Worm (Caenorhabditis elegans): ENCODE data around the gene C48B4.10.

Gene C48B4.10

DNA sequence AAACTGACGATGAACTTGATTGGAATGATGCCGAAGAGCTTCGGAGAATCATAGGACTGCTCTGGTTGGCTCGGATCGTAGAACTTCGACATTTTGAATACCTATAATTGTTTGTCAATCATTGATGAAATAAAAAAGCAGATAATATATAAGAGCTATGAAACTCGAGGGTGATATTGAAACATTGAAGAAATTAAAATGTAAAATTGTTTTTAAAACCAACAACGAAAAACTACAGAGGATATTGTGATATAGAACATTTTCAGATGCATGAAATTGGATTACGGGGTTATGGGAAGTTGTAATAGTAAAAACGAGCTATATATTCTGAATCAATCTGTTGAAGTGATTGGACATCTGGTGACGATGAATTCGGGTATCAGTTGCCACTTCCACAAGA lies at the start of gene C48B4.10:
C48B4.10 (minus strand) TSS at position 101 of the 400 bp plus-strand sequence.
- TF ChIP-seq ets-7 (tag; optimal IDR thresholded peaks at IDR 0.05) (no peak), F13C5.2 (tag; optimal IDR thresholded peaks at IDR 0.05) (no peak), ama-1 (optimal IDR thresholded peaks at IDR 0.05) (no peak), aly-1 (tag; optimal IDR thresholded peaks at IDR 0.05) (no peak), tbx-37 (GFP tag; conservative IDR thresholded peaks at IDR 0.05) (no peak), tbx-11 (GFP tag; IDR thresholded peaks at IDR 0.05) (no peak), B0310.2 (tag; optimal IDR thresholded peaks at IDR 0.05) (no peak), tra-4 (tag; optimal IDR thresholded peaks at IDR 0.05) (no peak), hmg-4 (GFP tag; optimal IDR thresholded peaks at IDR 0.05) (no peak), hnd-1 (tag; optimal IDR thresholded peaks at IDR 0.05) (no peak), ceh-13 (GFP tag; optimal IDR thresholded peaks at IDR 0.05) (no peak), hmbx-1 (tag; optimal IDR thresholded peaks at IDR 0.05) (no peak), ceh-36 (tag; optimal IDR thresholded peaks at IDR 0.05) (no peak)

DNA sequence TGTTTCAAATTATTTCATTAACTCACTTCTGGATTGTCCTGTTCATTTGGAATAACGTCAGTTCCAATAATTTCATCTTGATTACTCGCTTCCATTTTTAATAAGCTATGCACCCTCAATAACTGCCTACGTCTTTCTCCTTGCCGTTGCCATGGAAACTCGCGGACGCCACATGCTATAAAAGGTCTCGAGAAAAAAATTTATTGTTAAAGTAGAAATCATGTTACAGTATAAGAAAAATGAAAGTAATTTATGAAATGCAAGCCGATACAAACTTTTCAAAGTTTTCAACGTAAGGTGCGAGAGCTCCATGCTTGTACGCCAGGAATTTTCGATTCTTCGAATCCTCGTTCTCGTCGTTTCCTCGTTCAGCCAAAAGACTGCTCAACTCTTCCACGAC lies 47.8 kb upstream of the C48B4.10 start, which contains the start of gene bbs-4:
bbs-4 (minus strand) TSS at position 101 of the 400 bp plus-strand sequence.
- no peak for TF ChIP-seq ceh-36 (tag; optimal IDR thresholded peaks at IDR 0.05)
- TF ChIP-seq ceh-13 (GFP tag; optimal IDR thresholded peaks at IDR 0.05): no peak
- no peak for TF ChIP-seq flt-1 (GFP tag; IDR thresholded peaks at IDR 0.05)
- TF ChIP-seq pes-1 (GFP tag; IDR thresholded peaks at IDR 0.05): no peak
- no peak for TF ChIP-seq ets-7 (tag; optimal IDR thresholded peaks at IDR 0.05)
- no peak for TF ChIP-seq ama-1 (optimal IDR thresholded peaks at IDR 0.05)
- TF ChIP-seq tbx-37 (GFP tag; conservative IDR thresholded peaks at IDR 0.05): no peak
- no peak for TF ChIP-seq B0310.2 (tag; optimal IDR thresholded peaks at IDR 0.05)
- TF ChIP-seq tbx-11 (GFP tag; IDR thresholded peaks at IDR 0.05): no peak
- no peak for TF ChIP-seq hmg-4 (GFP tag; optimal IDR thresholded peaks at IDR 0.05)
- no peak for TF ChIP-seq tra-4 (tag; optimal IDR thresholded peaks at IDR 0.05)
- no peak for TF ChIP-seq sea-1 (GFP tag; conservative IDR thresholded peaks at IDR 0.05)
- TF ChIP-seq aly-1 (tag; optimal IDR thresholded peaks at IDR 0.05): no peak

DNA sequence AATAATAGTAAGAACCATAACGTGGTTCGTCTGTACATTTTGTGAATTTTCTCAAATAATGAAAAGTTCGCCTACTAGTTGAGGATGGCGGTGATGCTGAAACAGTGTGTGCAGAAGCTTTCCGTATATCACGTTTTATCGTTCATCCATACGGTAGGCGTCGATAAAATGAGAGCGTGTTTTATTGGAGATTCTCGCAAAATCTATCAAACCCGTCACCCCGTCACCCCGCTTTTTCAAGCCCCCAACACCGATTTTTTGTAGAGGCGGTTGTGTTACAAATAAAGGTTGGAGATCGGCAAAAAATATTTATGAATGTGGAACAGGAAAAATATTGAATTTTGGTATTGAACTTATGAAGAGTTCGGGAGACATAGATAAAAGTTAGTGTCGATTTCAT lies 44.3 kb upstream of the C48B4.10 start, which contains the start of gene clec-161:
clec-161 (minus strand) TSS at position 101 of the 400 bp plus-strand sequence.
- no peak for TF ChIP-seq hmbx-1 (tag; optimal IDR thresholded peaks at IDR 0.05)
- TF ChIP-seq hmg-4 (GFP tag; optimal IDR thresholded peaks at IDR 0.05): no peak
- TF ChIP-seq ama-1 (optimal IDR thresholded peaks at IDR 0.05): no peak
- TF ChIP-seq B0310.2 (tag; optimal IDR thresholded peaks at IDR 0.05): no peak
- no peak for TF ChIP-seq aly-1 (tag; optimal IDR thresholded peaks at IDR 0.05)
- TF ChIP-seq sea-1 (GFP tag; conservative IDR thresholded peaks at IDR 0.05): no peak
- TF ChIP-seq ets-7 (tag; optimal IDR thresholded peaks at IDR 0.05): no peak
- TF ChIP-seq scrt-1 (GFP tag; IDR thresholded peaks at IDR 0.05): no peak

DNA sequence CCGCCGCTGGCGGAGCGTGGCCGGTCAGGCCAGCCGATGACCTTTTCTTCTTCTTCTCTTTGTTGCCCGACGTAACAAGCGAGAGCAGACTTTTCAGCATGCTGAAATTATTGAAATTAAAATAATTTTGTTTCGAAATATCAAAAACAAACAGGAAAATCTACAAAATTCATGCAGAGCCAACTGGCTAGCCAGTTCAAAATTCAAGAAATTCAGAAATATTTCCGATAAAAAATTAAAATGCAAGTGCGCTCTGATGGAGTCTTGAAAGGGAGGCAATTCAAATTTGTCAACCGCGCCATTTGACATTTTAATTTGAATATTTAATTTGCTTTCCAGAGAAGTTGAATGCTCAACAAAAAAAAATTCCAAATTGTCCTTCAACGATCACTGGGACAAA lies 36.3 kb upstream of the C48B4.10 start, which contains the start of gene F58A4.2:
F58A4.2 (minus strand) TSS at position 101 of the 400 bp plus-strand sequence.
- TF ChIP-seq tbx-37 (GFP tag; conservative IDR thresholded peaks at IDR 0.05) (no peak), hnd-1 (tag; optimal IDR thresholded peaks at IDR 0.05) (no peak), tra-4 (tag; optimal IDR thresholded peaks at IDR 0.05) (no peak), flt-1 (GFP tag; IDR thresholded peaks at IDR 0.05) (no peak), F13C5.2 (tag; optimal IDR thresholded peaks at IDR 0.05) (no peak), pes-1 (GFP tag; IDR thresholded peaks at IDR 0.05) (no peak), hmg-4 (GFP tag; optimal IDR thresholded peaks at IDR 0.05) (no peak), ama-1 (optimal IDR thresholded peaks at IDR 0.05) (no peak), sea-1 (GFP tag; conservative IDR thresholded peaks at IDR 0.05) (no peak), tbx-11 (GFP tag; IDR thresholded peaks at IDR 0.05) (no peak), aly-1 (tag; optimal IDR thresholded peaks at IDR 0.05) (no peak), ceh-36 (tag; optimal IDR thresholded peaks at IDR 0.05) (no peak), ceh-13 (GFP tag; optimal IDR thresholded peaks at IDR 0.05) (no peak), B0310.2 (tag; optimal IDR thresholded peaks at IDR 0.05) (no peak), ets-7 (tag; optimal IDR thresholded peaks at IDR 0.05) (no peak), scrt-1 (GFP tag; IDR thresholded peaks at IDR 0.05) (no peak), hmbx-1 (tag; optimal IDR thresholded peaks at IDR 0.05) (no peak)

DNA sequence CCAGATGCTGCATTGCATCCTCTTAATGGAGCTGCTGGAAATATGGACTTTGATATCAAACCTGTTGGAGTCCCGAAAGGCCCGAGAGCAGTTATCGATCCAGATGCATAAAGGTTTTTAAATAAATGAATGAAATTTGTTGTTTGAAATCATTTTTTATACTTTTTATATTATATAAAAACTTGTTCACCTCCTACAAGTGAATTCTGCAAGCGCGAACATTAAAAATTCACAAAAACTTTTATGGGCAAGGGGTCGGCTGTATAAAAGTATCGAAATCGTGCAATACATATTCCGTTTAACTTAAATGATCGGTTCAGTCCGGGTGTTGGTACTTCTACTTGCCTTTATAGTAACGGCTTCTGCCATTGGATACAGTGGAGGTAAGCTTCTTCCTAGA lies 33.9 kb upstream of the C48B4.10 start, which contains the start of gene F58A4.1:
F58A4.1 (plus strand) TSS at position 301 of the 400 bp plus-strand sequence.
- TF ChIP-seq ceh-13 (GFP tag; optimal IDR thresholded peaks at IDR 0.05) (no peak), scrt-1 (GFP tag; IDR thresholded peaks at IDR 0.05) (no peak), tra-4 (tag; optimal IDR thresholded peaks at IDR 0.05) (no peak), tbx-11 (GFP tag; IDR thresholded peaks at IDR 0.05) (no peak), F13C5.2 (tag; optimal IDR thresholded peaks at IDR 0.05) (no peak), sea-1 (GFP tag; conservative IDR thresholded peaks at IDR 0.05) (no peak), ets-7 (tag; optimal IDR thresholded peaks at IDR 0.05) (no peak), aly-1 (tag; optimal IDR thresholded peaks at IDR 0.05) (no peak), ama-1 (optimal IDR thresholded peaks at IDR 0.05) (no peak), hmbx-1 (tag; optimal IDR thresholded peaks at IDR 0.05) (no peak)

DNA sequence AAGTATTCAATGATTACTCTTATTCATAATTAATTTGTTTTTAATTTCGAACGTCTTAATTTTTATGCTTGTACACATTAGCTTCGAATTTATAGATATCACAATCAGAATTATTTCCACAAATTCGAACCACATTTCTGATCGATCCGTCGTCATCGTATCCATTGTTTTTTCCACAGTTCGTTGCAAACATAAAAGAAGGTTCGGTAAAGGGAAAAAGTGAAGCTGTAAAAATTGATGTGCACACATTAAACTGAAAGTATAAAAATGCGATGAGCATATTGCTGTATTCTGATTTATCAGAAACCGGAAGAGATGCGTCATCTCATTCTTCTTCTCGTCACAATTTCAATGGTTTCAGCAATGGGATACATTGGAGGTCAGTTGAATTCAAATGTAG lies 32.7 kb upstream of the C48B4.10 start, which contains the start of gene C48B4.12:
C48B4.12 (plus strand) TSS at position 301 of the 400 bp plus-strand sequence.
- TF ChIP-seq sea-1 (GFP tag; conservative IDR thresholded peaks at IDR 0.05) (no peak), ets-7 (tag; optimal IDR thresholded peaks at IDR 0.05) (no peak), tra-4 (tag; optimal IDR thresholded peaks at IDR 0.05) (no peak), hnd-1 (tag; optimal IDR thresholded peaks at IDR 0.05) (no peak), pes-1 (GFP tag; IDR thresholded peaks at IDR 0.05) (no peak), F13C5.2 (tag; optimal IDR thresholded peaks at IDR 0.05) (no peak), ceh-13 (GFP tag; optimal IDR thresholded peaks at IDR 0.05) (no peak)

DNA sequence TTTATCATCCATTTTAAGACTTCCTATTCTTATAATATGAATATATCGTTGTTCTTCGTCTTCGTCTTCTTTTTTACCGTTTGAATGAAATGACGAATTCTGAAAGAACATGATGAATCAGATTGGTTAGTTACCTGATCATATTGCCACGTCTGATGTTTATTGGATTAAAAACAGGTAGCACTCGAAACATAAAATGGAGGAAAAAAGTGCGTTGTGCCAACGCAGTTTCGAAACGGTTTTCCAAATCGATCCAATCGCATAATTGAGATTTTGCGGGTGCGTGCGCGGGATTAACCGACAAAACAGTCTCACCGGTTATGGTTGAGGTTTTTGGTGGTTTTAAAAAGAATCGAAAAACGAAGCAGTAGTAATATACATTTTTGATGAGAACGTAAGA lies 31.3 kb upstream of the C48B4.10 start, which contains the start of gene rom-2:
rom-2 (minus strand) TSS at position 101 of the 400 bp plus-strand sequence.
- TF ChIP-seq ceh-13 (GFP tag; optimal IDR thresholded peaks at IDR 0.05) (no peak), scrt-1 (GFP tag; IDR thresholded peaks at IDR 0.05) (no peak), tbx-37 (GFP tag; conservative IDR thresholded peaks at IDR 0.05) (no peak), hnd-1 (tag; optimal IDR thresholded peaks at IDR 0.05) (no peak), aly-1 (tag; optimal IDR thresholded peaks at IDR 0.05) (no peak), ceh-36 (tag; optimal IDR thresholded peaks at IDR 0.05) (no peak)

DNA sequence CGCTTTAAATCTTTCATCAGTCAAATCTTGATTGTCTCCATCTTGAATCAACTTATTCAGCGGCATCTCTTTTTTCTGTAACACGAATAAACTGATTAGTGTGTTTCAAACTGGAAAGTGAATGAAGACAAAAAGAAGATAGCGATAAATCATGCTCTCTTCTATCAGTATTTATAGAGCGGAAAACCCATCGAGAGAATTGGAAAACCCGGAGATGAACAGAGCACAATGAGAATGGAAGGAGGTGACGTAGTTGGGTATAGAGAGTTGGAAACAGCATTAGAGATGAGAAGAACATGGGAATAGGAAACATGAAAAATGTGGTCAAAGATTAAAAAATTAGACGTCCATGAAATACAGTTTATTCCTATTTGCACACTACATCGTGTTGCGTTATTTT lies 27.8 kb upstream of the C48B4.10 start, which contains the start of gene acox-1.5:
acox-1.5 (minus strand) TSS at position 75 of the 400 bp plus-strand sequence.
- TF ChIP-seq tra-4 (tag; optimal IDR thresholded peaks at IDR 0.05) (no peak), hnd-1 (tag; optimal IDR thresholded peaks at IDR 0.05) (no peak), sea-1 (GFP tag; conservative IDR thresholded peaks at IDR 0.05) (no peak), ceh-36 (tag; optimal IDR thresholded peaks at IDR 0.05) (no peak), ama-1 (optimal IDR thresholded peaks at IDR 0.05) (no peak), scrt-1 (GFP tag; IDR thresholded peaks at IDR 0.05) (no peak), hmg-4 (GFP tag; optimal IDR thresholded peaks at IDR 0.05) (no peak), pes-1 (GFP tag; IDR thresholded peaks at IDR 0.05) (no peak), ceh-13 (GFP tag; optimal IDR thresholded peaks at IDR 0.05) (no peak), F13C5.2 (tag; optimal IDR thresholded peaks at IDR 0.05) (no peak), flt-1 (GFP tag; IDR thresholded peaks at IDR 0.05) (no peak), aly-1 (tag; optimal IDR thresholded peaks at IDR 0.05) (no peak), tbx-37 (GFP tag; conservative IDR thresholded peaks at IDR 0.05) (no peak), hmbx-1 (tag; optimal IDR thresholded peaks at IDR 0.05) (no peak), B0310.2 (tag; optimal IDR thresholded peaks at IDR 0.05) (no peak), ets-7 (tag; optimal IDR thresholded peaks at IDR 0.05) (no peak), tbx-11 (GFP tag; IDR thresholded peaks at IDR 0.05) (no peak)
